Worm (Caenorhabditis elegans) whole organism, L2 larva: ENCODE results near the gene Y60C6A.2.

Experiments
- F13H6.1 ChIP-seq: sonication (generic microtip); optimal IDR thresholded peaks from 2 replicates; lab custom pipeline; 2016; ENCODE audit warnings: missing genetic modification characterization, missing compliant biosample characterization
- ama-1 ChIP-seq: fragments of 150-350 bp; optimal IDR thresholded peaks from 2 replicates; lab custom pipeline; 2018; ENCODE audit warnings: inconsistent platforms
- ceh-16 ChIP-seq: fragments of 150-350 bp; optimal IDR thresholded peaks from 2 replicates; lab custom pipeline; 2014; ENCODE audit warnings: missing biosample characterization, missing genetic modification characterization
- crh-2 ChIP-seq: sonication (generic microtip); optimal IDR thresholded peaks from 2 replicates; lab custom pipeline; 2017; ENCODE audit warnings: missing biosample characterization, missing genetic modification characterization
- dmd-4 ChIP-seq: sonication (generic microtip); optimal IDR thresholded peaks from 2 replicates; lab custom pipeline; 2017; ENCODE audit warnings: missing biosample characterization, missing genetic modification characterization
- elt-3 ChIP-seq: sonication (generic microtip); optimal IDR thresholded peaks from 2 replicates; lab custom pipeline; 2017; ENCODE audit warnings: missing biosample characterization, missing genetic modification characterization
- lin-13 ChIP-seq: fragments of 150-350 bp; optimal IDR thresholded peaks from 2 replicates; lab custom pipeline; 2014; ENCODE audit warnings: missing biosample characterization, missing genetic modification reagents, missing genetic modification characterization
- lsy-2 ChIP-seq, 2 experiments: fragments of 150-350 bp in 1 of 2; sonication (generic microtip) in 1 of 2; optimal IDR thresholded peaks; 2 replicates each; lab custom pipeline; 2014 to 2017; ENCODE audit warnings: missing biosample characterization in 2 of 2, missing genetic modification characterization in 2 of 2
- mdl-1 ChIP-seq, 2 experiments: fragments of 150-350 bp in 1 of 2; sonication (generic microtip) in 1 of 2; optimal IDR thresholded peaks; 2 replicates each; lab custom pipeline; 2017; ENCODE audit warnings: missing biosample characterization in 2 of 2, missing genetic modification characterization in 2 of 2
- nhr-21 ChIP-seq: fragments of 150-350 bp; optimal IDR thresholded peaks from 2 replicates; lab custom pipeline; 2014; ENCODE audit warnings: missing biosample characterization, missing genetic modification characterization
- nhr-23 ChIP-seq: fragments of 150-350 bp; optimal IDR thresholded peaks from 2 replicates; lab custom pipeline; 2014; ENCODE audit warnings: missing biosample characterization, missing genetic modification reagents, missing genetic modification characterization
- nhr-237 ChIP-seq: fragments of 150-350 bp; optimal IDR thresholded peaks from 2 replicates; lab custom pipeline; 2014; ENCODE audit warnings: missing biosample characterization, missing genetic modification characterization
- unc-62 ChIP-seq: fragments of 150-350 bp; optimal IDR thresholded peaks from 2 replicates; lab custom pipeline; 2014; ENCODE audit warnings: missing biosample characterization, missing genetic modification reagents, missing genetic modification characterization
- ztf-11 ChIP-seq: sonication (generic microtip); optimal IDR thresholded peaks from 2 replicates; lab custom pipeline; 2017; ENCODE audit warnings: missing biosample characterization, missing genetic modification characterization

- no peak for TF ChIP-seq nhr-21 (tag; lab: Kevin White, UChicago)
- no peak for TF ChIP-seq lin-13 (GFP tag; lab: Kevin White, UChicago)
- no peak for TF ChIP-seq mdl-1 (tag; optimal IDR thresholded peaks at IDR 0.05; lab: Kevin White, UChicago)
- no peak for TF ChIP-seq ceh-16
- TF ChIP-seq crh-2 (tag; lab: Kevin White, UChicago), result no peak
- no peak for TF ChIP-seq elt-3 (tag; lab: Kevin White, UChicago)
- TF ChIP-seq ama-1 (lab: Kevin White, UChicago), result no peak
- TF ChIP-seq unc-62 (GFP tag; lab: Kevin White, UChicago), result no peak
- no peak for TF ChIP-seq nhr-237 (tag; lab: Kevin White, UChicago)
- TF ChIP-seq nhr-23, result no peak
- TF ChIP-seq lsy-2 (tag; optimal IDR thresholded peaks at IDR 0.05; lab: Kevin White, UChicago), result no peak
- no peak for TF ChIP-seq dmd-4 (tag; lab: Kevin White, UChicago)
- no peak for TF ChIP-seq F13H6.1
- TF ChIP-seq ztf-11, result no peak
Observed at ce11 chrV:4823323-4823682, 38.1 kb upstream of the Y60C6A.2 start, which contains the start of gene adss-1.
